Worm (Caenorhabditis elegans): Measurements from ENCODE around the gene K02D3.1.

Gene K02D3.1

ce11 chrX:13736679-13737078, 30.0 kb downstream of the K02D3.1 start:
- TF ChIP-seq nhr-20 (tag; optimal IDR thresholded peaks at IDR 0.05) (peak; percentile 43), ceh-63 (GFP tag; optimal IDR thresholded peaks at IDR 0.05) (no peak), zag-1 (tag; optimal IDR thresholded peaks at IDR 0.05) (no peak), blmp-1 (tag; optimal IDR thresholded peaks at IDR 0.05) (peak; percentile 48), pag-3 (tag; optimal IDR thresholded peaks at IDR 0.05; ENCODE audit: borderline replicate concordance, insufficient read depth) (no peak), ceh-8 (GFP tag; optimal IDR thresholded peaks at IDR 0.05) (no peak), ama-1 (optimal IDR thresholded peaks at IDR 0.05) (no peak), nhr-85 (tag) (peak; percentile 87), unc-130 (tag; optimal IDR thresholded peaks at IDR 0.05) (no peak), ces-1 (GFP tag; optimal IDR thresholded peaks at IDR 0.05) (no peak), lin-14 (GFP tag; optimal IDR thresholded peaks at IDR 0.05) (peak; percentile 29), hpl-2 (GFP tag; optimal IDR thresholded peaks at IDR 0.05) (no peak)

- no peak for TF ChIP-seq sup-37 (GFP tag; optimal IDR thresholded peaks at IDR 0.05)
- peak; percentile 10 for TF ChIP-seq lin-39 (tag; optimal IDR thresholded peaks at IDR 0.05)
- TF ChIP-seq snu-23 (GFP tag; optimal IDR thresholded peaks at IDR 0.05) = no peak
- peak; percentile 76 for TF ChIP-seq fkh-8 (tag; optimal IDR thresholded peaks at IDR 0.05)
- no peak for TF ChIP-seq aly-2 (tag; optimal IDR thresholded peaks at IDR 0.05)
- TF ChIP-seq fkh-4 (tag; optimal IDR thresholded peaks at IDR 0.05; ENCODE audit: borderline replicate concordance) = no peak
- TF ChIP-seq fkh-10 (GFP tag; optimal IDR thresholded peaks at IDR 0.05) = peak; percentile 37
- no peak for TF ChIP-seq nhr-76 (tag; optimal IDR thresholded peaks at IDR 0.05)
- TF ChIP-seq ceh-63 (GFP tag; optimal IDR thresholded peaks at IDR 0.05) = peak; percentile 28
- TF ChIP-seq nhr-85 (tag) = no peak
- no peak for TF ChIP-seq pag-3 (tag; optimal IDR thresholded peaks at IDR 0.05; ENCODE audit: borderline replicate concordance, insufficient read depth)
- peak; percentile 96 for TF ChIP-seq nhr-71 (tag; optimal IDR thresholded peaks at IDR 0.05)
- peak; percentile 16 for TF ChIP-seq egl-13 (tag; optimal IDR thresholded peaks at IDR 0.05)
- no peak for TF ChIP-seq fos-1 (tag; optimal IDR thresholded peaks at IDR 0.05)
- TF ChIP-seq lin-15B (tag; optimal IDR thresholded peaks at IDR 0.05) = no peak
- TF ChIP-seq nhr-28 (tag; optimal IDR thresholded peaks at IDR 0.05) = no peak
- TF ChIP-seq ceh-82 (tag; optimal IDR thresholded peaks at IDR 0.05) = peak; percentile 13 to 27 (median 21)
- TF ChIP-seq nhr-11 (tag; optimal IDR thresholded peaks at IDR 0.05) = no peak
- TF ChIP-seq sptf-1 (tag; optimal IDR thresholded peaks at IDR 0.05) = no peak
- TF ChIP-seq unc-98 (GFP tag; IDR thresholded peaks at IDR 0.05) = no peak
- TF ChIP-seq elt-3 (tag; optimal IDR thresholded peaks at IDR 0.05) = no peak
- TF ChIP-seq ets-5 (GFP tag; IDR thresholded peaks at IDR 0.05) = no peak
- TF ChIP-seq elt-2 (tag; optimal IDR thresholded peaks at IDR 0.05) = no peak
- TF ChIP-seq nhr-90 (tag; optimal IDR thresholded peaks at IDR 0.05; ENCODE audit: poor library complexity) = no peak
- no peak for TF ChIP-seq xbp-1 (tag; optimal IDR thresholded peaks at IDR 0.05)
- no peak for TF ChIP-seq nhr-237 (tag; optimal IDR thresholded peaks at IDR 0.05)
- TF ChIP-seq nhr-12 (tag; optimal IDR thresholded peaks at IDR 0.05) = no peak
- TF ChIP-seq nhr-84 (tag; optimal IDR thresholded peaks at IDR 0.05) = no peak
- no peak for TF ChIP-seq C04F5.9 (tag; optimal IDR thresholded peaks at IDR 0.05)
- TF ChIP-seq alr-1 (tag; optimal IDR thresholded peaks at IDR 0.05; ENCODE audit: borderline replicate concordance) = no peak
- TF ChIP-seq tbx-2 (tag; optimal IDR thresholded peaks at IDR 0.05) = peak; percentile 69
- no peak for TF ChIP-seq unc-62 (GFP tag; optimal IDR thresholded peaks at IDR 0.05)
- peak; percentile 47 for TF ChIP-seq dsc-1 (tag; optimal IDR thresholded peaks at IDR 0.05)
- no peak for TF ChIP-seq egl-27 (tag; optimal IDR thresholded peaks at IDR 0.05)
- TF ChIP-seq lin-35 (GFP tag; optimal IDR thresholded peaks at IDR 0.05) = peak in 1 of 2 experiments; percentile 13
- no peak for TF ChIP-seq blmp-1 (tag; optimal IDR thresholded peaks at IDR 0.05)
- TF ChIP-seq pax-3 (tag; optimal IDR thresholded peaks at IDR 0.05) = no peak
- no peak for TF ChIP-seq aha-1 (tag; optimal IDR thresholded peaks at IDR 0.05)
- no peak for TF ChIP-seq grh-1 (GFP tag; IDR thresholded peaks at IDR 0.05)
- TF ChIP-seq ceh-8 (GFP tag; optimal IDR thresholded peaks at IDR 0.05) = no peak
- TF ChIP-seq efl-3 (GFP tag; optimal IDR thresholded peaks at IDR 0.05) = no peak
- no peak for TF ChIP-seq C34B4.2 (tag; optimal IDR thresholded peaks at IDR 0.05)
- no peak for TF ChIP-seq Y116A8C.19 (tag; optimal IDR thresholded peaks at IDR 0.05; ENCODE audit: borderline replicate concordance)
These were observed 32.6 kb downstream of the K02D3.1 start for ce11 chrX:13739125-13739820.

Measured in whole organism, L1 larva.